Fruit fly (Drosophila melanogaster): ENCODE results near the gene sc.

The sc gene

DNA sequence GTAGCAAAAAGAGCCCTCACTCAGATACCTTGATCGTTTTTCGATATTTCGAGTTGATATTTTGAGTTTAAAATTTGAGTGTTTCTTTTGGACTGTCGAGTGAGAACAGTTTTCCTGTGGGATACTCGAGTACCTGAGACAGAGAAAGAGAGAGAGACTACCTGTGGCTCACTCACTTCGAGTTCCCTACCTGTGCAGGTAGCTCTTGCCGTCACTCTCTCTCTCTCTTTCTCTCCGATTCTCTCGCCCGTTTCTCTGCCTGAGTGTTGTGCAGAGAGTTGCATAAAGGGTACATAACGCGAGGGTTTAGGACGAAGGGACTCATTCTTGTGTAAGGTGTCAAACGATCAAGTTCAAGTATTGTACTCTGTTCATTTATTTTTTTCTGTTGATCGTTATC lies at the start of gene sc:
sc (plus strand) TSS at position 315 of the 400 bp plus-strand sequence.
- TF ChIP-seq CTCF (optimal IDR thresholded peaks at IDR 0.05) (no peak), CG8478 (optimal IDR thresholded peaks at IDR 0.05) (no peak)

DNA sequence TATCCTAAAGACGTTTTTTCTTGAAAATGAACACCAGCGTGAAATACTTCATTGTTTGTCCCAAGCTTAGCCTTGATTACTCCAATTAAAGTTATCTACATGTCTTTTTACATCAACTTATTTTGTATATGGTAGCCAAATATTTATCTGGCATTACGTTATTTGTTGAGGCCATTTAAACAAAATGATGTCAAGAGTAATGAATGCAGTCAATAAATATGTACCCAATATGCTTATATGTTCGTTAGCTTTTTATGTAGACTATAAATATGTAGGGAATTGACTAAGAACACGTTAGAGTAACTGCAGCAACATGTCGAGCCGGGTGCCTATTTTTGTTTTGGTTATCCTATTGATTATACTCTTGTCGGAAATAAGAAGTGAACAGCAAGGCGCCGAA lies 45.6 kb upstream of the sc start, which contains the start of gene CG43181:
CG43181 (plus strand) TSS at position 301 of the 400 bp plus-strand sequence.
- no peak for TF ChIP-seq CTCF (optimal IDR thresholded peaks at IDR 0.05)
- no peak for TF ChIP-seq CG8478 (optimal IDR thresholded peaks at IDR 0.05)

DNA sequence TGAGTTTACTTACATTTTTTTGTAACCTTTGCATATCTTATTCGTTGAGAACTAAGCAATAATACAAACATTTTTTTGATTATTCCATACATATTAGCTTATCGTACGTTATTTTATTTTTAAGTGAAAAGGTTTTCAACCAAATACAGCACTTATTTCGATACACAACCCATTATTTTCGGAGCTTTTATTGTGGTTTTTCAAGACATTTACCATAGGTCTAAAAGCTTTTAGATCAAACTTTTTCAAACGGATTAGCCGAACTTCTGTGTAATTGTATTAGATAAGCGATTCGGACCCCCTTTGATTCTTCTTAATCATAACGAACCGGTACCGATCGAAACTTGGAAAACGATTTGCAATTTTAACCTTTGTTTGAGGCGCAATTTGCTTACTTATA lies 44.9 kb upstream of the sc start:
- TF ChIP-seq CTCF (optimal IDR thresholded peaks at IDR 0.05) (no peak), CG8478 (optimal IDR thresholded peaks at IDR 0.05) (no peak)

DNA sequence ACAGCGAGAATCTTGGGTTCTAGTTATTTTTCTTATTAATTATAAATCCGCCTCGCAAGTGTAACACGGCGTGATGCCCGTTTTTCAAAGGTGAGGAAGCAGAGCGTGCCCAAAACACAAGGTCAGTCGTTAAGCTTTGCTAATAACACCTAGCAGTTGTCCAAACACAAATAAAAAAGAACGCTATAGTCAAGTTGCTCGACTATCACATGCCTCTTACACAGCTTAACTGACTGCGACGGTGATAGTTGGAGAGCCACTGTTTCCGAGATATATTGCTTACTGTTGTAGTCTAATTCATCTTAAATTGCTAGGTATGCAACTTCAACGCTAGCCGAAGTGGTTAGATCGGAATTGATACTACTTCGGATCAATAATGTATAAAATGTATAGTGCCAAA lies 44.3 kb upstream of the sc start:
- TF ChIP-seq CG8478 (optimal IDR thresholded peaks at IDR 0.05) (no peak), CTCF (optimal IDR thresholded peaks at IDR 0.05) (no peak)

DNA sequence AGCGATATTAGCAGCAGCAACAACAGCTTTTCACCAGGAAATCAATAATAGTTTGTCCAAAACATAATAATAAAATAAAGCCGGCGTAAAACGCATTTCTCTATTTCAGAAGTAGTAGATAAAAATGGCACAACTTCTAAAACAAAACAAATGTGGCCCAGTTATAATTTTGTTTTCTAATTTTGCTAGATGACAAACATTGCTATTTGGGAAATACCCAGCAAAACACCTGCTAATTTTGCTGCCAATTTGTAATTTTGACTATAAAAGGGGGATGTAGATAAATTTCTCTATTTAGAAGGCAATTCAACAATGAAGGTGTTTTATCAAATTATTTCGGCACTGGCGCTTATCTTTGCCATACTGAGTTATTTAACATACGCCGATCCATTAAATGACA lies 43.1 kb upstream of the sc start, which contains the start of gene CG43182:
CG43182 (plus strand) TSS at position 301 of the 400 bp plus-strand sequence.
- no peak for TF ChIP-seq CTCF (optimal IDR thresholded peaks at IDR 0.05)
- TF ChIP-seq CG8478 (optimal IDR thresholded peaks at IDR 0.05) = no peak

DNA sequence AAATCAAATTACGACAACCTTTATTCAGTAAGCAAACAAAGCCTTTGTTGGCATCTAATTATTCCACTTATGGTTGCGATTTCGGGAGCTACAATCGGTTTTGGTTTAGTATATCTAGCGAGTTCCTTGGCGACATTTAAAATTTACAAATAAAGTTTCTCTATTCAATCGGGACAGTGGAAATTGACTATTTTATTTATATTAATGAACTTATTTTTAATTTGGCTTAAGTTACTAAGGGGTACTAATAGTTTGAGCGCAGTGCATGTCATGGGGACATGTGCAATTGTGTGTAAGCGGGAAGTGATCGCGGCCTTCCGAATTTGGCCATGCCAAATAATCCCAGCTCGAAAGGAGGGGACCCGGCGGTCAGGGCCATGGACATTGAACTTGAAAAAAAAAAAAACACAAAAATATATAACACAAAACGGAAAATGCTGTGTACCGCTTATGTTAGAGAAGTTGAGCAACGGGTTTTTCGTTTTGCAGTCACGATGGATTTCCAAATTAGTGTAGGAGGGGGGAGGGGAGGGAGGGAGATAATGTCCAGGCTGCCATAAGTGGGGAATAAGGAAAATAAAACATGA lies 41.8 kb upstream of the sc start:
- TF ChIP-seq CTCF (optimal IDR thresholded peaks at IDR 0.05) (no peak), CG8478 (optimal IDR thresholded peaks at IDR 0.05) (no peak)

DNA sequence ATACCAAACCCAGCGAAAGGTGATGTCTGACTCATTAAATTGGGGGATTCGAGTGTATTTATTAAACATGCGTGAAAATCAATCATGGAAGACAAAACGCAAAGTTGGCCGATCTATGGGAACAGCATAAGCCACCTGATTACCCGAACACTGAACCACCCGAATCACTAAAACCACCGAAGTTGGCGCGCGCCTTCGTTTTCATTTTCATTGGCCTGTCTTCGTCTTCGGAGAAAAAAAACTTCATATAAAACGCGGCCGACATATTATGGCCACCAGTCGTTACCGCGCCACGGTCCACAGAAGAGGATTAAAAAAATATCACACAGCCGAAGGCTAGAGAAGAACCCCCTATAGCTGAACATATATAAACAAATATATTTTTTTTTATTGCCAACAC lies 39.6 kb upstream of the sc start, which contains the start of gene y:
y (plus strand) TSS at position 278 of the 400 bp plus-strand sequence.
- no peak for TF ChIP-seq CG8478 (optimal IDR thresholded peaks at IDR 0.05)
- no peak for TF ChIP-seq CTCF (optimal IDR thresholded peaks at IDR 0.05)

DNA sequence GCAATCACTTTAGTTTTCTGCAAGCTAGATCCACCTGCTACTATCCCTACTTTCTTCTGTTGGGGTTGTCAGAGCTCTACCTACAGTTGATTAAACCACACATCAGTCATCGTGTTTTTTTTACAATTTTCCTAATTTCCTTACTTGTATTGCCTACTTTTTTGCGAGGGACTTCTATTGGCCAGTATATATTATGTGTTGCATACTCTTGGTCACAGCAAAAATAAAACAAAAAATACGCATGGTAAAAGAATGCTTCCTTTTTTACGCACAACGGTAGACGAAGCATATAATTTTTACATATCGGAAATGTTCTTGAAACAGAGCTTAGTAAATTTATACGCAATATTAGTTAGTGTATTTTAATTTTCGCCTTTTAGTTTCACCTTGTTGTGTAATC lies 34.4 kb upstream of the sc start:
- TF ChIP-seq CTCF (optimal IDR thresholded peaks at IDR 0.05) = peak; percentile 49 to 64
- no peak for TF ChIP-seq CG8478 (optimal IDR thresholded peaks at IDR 0.05)

DNA sequence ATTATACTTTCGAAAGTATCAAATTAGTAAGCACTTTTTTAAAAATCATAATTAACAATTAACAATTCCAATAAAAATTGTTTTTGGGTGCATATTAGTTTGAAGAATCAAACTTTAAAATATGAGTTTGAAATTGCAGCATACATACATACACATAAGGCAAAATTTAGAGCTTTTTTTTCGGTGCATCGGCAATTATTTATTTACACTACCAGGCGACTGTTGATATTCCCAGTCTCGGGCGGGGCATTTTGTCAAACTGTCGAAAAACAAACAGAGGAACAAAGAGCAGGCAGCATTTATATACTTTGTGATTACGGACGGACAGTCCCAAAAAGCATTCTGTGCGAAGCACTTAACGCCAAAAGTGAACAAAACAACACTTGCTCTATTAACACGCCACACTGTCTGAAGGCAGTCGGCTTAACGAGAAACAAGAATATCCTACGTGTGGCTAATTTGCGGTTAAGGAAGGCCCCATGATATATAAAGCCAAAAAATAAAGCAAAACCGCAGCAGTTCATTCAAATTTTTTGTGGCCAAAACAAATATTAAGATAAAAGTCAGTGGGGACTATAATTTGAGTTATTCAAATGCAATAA lies 33.7 kb upstream of the sc start:
- TF ChIP-seq CG8478 (optimal IDR thresholded peaks at IDR 0.05) (no peak), CTCF (optimal IDR thresholded peaks at IDR 0.05) (no peak)

DNA sequence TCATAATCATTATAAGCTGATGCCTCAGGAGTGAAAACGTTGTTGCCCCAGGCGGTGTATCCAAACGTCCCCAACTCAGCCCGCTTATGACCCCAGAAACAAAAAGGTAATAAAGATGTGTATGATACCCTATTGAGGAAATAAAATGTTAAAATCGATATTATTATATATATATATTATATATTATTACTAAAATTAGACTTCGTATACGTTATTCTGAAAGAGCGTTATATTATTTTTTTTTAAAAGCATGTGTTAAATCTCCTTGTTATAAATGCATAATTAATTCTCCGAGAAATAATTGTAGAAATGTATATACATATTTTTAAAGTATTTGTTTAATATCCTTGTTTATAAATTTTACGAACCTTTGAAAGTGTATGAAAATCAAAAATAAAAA lies 31.9 kb upstream of the sc start:
- TF ChIP-seq CTCF (optimal IDR thresholded peaks at IDR 0.05) (no peak), CG8478 (optimal IDR thresholded peaks at IDR 0.05) (no peak)

DNA sequence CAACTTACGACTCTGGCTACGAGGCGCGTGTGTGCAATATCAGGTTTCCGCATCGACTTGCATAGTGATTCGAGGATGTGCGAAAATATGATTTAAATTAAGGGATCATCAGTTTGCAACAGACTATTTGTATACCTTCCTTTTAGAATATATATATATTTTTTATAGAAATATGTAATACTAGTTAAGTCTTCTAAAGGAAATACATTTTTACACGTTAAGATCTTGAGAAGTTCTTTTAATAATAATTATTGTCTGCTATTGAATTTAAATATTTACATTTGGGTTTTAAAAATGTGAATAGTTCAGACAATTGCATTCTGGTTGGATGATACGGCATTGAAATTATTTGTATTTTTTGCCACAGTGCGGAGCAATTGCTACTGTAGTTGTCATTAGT lies 29.0 kb upstream of the sc start:
- no peak for TF ChIP-seq CTCF (optimal IDR thresholded peaks at IDR 0.05)
- TF ChIP-seq CG8478 (optimal IDR thresholded peaks at IDR 0.05) = no peak

DNA sequence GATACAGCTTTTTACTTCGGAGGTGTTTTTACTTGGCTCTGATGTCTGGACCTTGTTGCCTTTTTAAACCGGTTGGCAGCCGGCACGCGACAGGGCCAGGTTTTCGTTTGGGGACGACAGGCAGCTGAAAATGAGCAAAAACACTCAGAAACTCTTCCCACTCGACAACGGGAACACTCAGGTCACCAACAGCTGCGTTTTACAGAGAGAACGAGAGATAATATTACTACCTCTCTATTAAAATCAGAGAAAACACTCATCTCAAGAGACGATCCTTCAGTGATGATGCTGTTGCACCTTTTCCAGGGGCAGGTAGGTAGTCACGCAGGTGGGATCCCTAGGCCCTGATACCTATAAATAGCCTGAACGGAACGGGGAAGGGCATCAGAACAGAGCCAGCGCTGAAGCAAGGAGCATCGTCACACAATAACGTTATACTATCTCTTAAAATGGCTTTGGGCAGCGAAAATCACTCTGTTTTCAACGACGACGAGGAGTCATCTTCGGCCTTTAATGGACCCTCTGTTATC lies 26.1 kb upstream of the sc start, which contains the start of gene ac:
ac (plus strand) TSS at position 387 of the 530 bp plus-strand sequence.
- TF ChIP-seq CTCF (optimal IDR thresholded peaks at IDR 0.05) = no peak
- TF ChIP-seq CG8478 (optimal IDR thresholded peaks at IDR 0.05) = no peak

DNA sequence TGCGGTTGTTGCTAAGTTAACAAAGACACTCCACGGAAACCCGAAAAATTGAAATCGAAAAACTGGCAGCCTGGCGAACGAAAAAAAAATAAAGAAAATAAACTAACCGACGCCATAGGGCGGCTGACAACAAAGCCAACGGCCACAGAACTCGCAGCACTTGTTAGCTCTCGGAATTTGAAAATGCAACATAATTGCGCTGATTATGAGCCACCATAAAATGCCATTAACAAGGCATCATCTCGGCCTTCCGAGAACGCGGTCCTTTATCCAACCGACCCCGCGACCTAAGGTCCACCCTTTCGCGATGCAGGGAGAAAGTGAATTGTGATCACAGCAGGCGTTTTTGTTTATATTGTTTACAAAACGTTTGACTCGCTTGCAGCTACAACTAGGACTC lies 18.5 kb upstream of the sc start:
- no peak for TF ChIP-seq CTCF (optimal IDR thresholded peaks at IDR 0.05)
- no peak for TF ChIP-seq CG8478 (optimal IDR thresholded peaks at IDR 0.05)

DNA sequence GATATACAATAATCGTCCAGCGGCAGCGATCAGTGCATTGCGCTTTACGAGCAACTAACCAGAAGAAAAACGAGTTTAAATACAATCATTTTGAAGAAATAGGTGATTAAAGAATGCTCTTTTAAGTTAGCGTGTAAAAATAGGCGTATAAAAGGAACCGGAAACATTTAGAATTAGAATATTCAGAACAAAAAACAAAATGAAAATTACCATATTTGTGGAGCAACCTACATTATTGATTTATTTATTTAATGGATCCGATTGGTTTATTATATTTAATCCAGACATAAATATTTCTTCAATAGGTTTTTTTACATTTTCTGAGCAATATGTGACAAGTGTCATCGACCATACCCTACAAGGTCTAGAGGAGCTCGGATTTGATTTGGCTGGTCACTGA lies 17.5 kb upstream of the sc start:
- no peak for TF ChIP-seq CTCF (optimal IDR thresholded peaks at IDR 0.05)
- TF ChIP-seq CG8478 (optimal IDR thresholded peaks at IDR 0.05) = no peak

DNA sequence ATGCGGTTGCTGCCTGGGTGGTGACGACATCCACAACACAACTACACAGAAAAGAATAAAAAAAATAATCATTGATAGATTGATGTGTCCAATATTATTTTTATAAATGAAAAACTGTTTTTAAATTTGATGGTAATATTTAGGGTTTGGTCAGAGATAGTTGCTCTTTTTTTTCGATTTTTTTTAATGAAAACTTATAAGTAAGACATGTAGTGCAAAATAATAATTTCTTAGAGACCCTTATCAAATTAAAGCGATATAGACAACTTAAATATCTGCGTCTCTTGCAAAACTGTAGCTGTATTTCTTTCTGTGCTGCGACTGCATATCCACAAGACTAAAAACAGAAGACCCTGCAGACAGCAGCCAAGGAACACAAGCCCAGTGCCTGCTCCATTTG lies 16.3 kb upstream of the sc start:
- TF ChIP-seq CG8478 (optimal IDR thresholded peaks at IDR 0.05) (no peak), CTCF (optimal IDR thresholded peaks at IDR 0.05) (no peak)

DNA sequence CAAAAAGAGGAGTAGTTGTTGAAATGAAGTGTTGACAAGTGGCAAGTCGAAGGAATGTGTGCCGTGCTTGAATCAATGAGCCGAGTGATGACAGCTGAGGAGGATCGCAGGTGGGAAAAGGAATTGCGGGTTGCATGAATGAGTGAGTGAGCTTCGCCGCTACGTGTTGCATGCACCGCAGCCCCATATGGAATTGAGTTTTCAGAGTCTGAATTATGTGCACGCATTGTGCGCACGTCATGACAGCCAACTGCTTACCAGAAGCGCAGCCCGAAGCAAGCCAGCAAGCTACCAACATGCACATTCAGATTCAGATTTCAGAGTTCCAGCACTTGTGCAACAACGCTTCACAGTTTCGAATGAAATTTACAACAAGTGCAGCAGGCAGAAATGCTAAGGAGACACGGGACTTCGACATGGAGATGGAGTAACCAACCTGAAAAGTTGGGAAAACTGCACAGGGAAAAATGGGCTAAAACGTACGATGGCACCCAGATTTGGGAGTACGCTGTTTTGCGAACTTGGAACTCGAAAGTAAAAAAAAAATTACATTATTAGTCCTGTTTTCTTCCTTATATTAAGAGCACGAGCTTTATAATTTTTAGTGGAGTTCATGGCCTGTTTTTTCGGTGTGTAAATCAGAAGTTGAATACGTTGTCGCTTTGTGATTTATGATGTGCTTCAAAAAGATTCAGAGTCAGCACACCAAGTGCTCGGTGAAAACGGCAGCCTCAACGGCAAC lies 9.9 kb upstream of the sc start:
- TF ChIP-seq CG8478 (optimal IDR thresholded peaks at IDR 0.05) = no peak
- no peak for TF ChIP-seq CTCF (optimal IDR thresholded peaks at IDR 0.05)

Measured in S2 (cell line).